Worm (Caenorhabditis elegans): ENCODE measurements around the gene pkc-3.

Gene pkc-3

ce11 chrII:5414040-5414439 lies 34.2 kb downstream of the pkc-3 start, which contains the start of the genes EEED8.14 and EEED8.3:
TSS of gene EEED8.14 (minus strand) at chrII:5414052.
TSS of gene EEED8.3 (plus strand) at chrII:5414276.
- TF ChIP-seq nfya-2 (GFP tag; IDR thresholded peaks at IDR 0.05) = no peak
- TF ChIP-seq T26A5.8 (tag; optimal IDR thresholded peaks at IDR 0.05) = no peak
- no peak for TF ChIP-seq unc-62 (GFP tag; optimal IDR thresholded peaks at IDR 0.05)
- peak; percentile 85 for TF ChIP-seq F33H1.4 (GFP tag; IDR thresholded peaks at IDR 0.05)
- no peak for TF ChIP-seq let-526 (GFP tag; IDR thresholded peaks at IDR 0.05)
- no peak for TF ChIP-seq F39B2.1 (GFP tag; IDR thresholded peaks at IDR 0.05)
- no peak for TF ChIP-seq rpc-1 (optimal IDR thresholded peaks at IDR 0.05)
- no peak for TF ChIP-seq rpc-1 (tag; optimal IDR thresholded peaks at IDR 0.05)
- TF ChIP-seq fkh-3 (tag; optimal IDR thresholded peaks at IDR 0.05) = no peak
- TF ChIP-seq madf-6 (GFP tag; IDR thresholded peaks at IDR 0.05) = peak; percentile 80
- no peak for TF ChIP-seq somi-1 (GFP tag; optimal IDR thresholded peaks at IDR 0.05)
- TF ChIP-seq C06A6.2 (GFP tag; conservative IDR thresholded peaks at IDR 0.05) = no peak
- TF ChIP-seq xnd-1 (tag; optimal IDR thresholded peaks at IDR 0.05) = peak; percentile 80
- peak; percentile 61 for TF ChIP-seq madf-8 (GFP tag; conservative IDR thresholded peaks at IDR 0.05)
- no peak for TF ChIP-seq lin-40 (tag; optimal IDR thresholded peaks at IDR 0.05)
- no peak for TF ChIP-seq ceh-58 (GFP tag; IDR thresholded peaks at IDR 0.05)
- TF ChIP-seq die-1 (tag; optimal IDR thresholded peaks at IDR 0.05) = no peak
- TF ChIP-seq ceh-27 (GFP tag; optimal IDR thresholded peaks at IDR 0.05) = no peak
- TF ChIP-seq hsf-1 (GFP tag; IDR thresholded peaks at IDR 0.05) = no peak
- peak; percentile 0 for TF ChIP-seq snpc-1.3 (tag; optimal IDR thresholded peaks at IDR 0.05; ENCODE audit: insufficient read depth)
- TF ChIP-seq lin-54 (GFP tag; optimal IDR thresholded peaks at IDR 0.05) = peak; percentile 13
- peak; percentile 90 for TF ChIP-seq lsl-1 (GFP tag; optimal IDR thresholded peaks at IDR 0.05)
- no peak for TF ChIP-seq unc-130 (GFP tag; optimal IDR thresholded peaks at IDR 0.05)
- TF ChIP-seq attf-5 (GFP tag; optimal IDR thresholded peaks at IDR 0.05) = no peak
- no peak for TF ChIP-seq ztf-28 (GFP tag; IDR thresholded peaks at IDR 0.05)
- TF ChIP-seq aptf-2 (GFP tag; conservative IDR thresholded peaks at IDR 0.05) = no peak
- TF ChIP-seq zim-3 (tag; optimal IDR thresholded peaks at IDR 0.05) = no peak

ce11 chrII:5416204-5416764 lies 36.5 kb downstream of the pkc-3 start, which contains the start of gene EEED8.2:
TSS of gene EEED8.2 (plus strand) at chrII:5416714.
- no peak for TF ChIP-seq egl-44 (GFP tag; IDR thresholded peaks at IDR 0.05)
- TF ChIP-seq K11D2.4 (GFP tag; IDR thresholded peaks at IDR 0.05) = no peak
- no peak for TF ChIP-seq zim-3 (tag; optimal IDR thresholded peaks at IDR 0.05)
- no peak for TF ChIP-seq ceh-27 (GFP tag; optimal IDR thresholded peaks at IDR 0.05)
- TF ChIP-seq madf-8 (GFP tag; conservative IDR thresholded peaks at IDR 0.05) = no peak
- no peak for TF ChIP-seq rec-8 (tag; optimal IDR thresholded peaks at IDR 0.05)
- no peak for TF ChIP-seq gei-17 (GFP tag; optimal IDR thresholded peaks at IDR 0.05)
- no peak for TF ChIP-seq F57C9.4 (tag; optimal IDR thresholded peaks at IDR 0.05)
- no peak for TF ChIP-seq nfya-2 (GFP tag; IDR thresholded peaks at IDR 0.05)
- TF ChIP-seq ztf-3 (GFP tag; optimal IDR thresholded peaks at IDR 0.05) = no peak
- no peak for TF ChIP-seq ceh-91 (GFP tag; IDR thresholded peaks at IDR 0.05)

ce11 chrII:5417905-5418304 lies 38.1 kb downstream of the pkc-3 start:
- TF ChIP-seq F57C9.4 (tag; optimal IDR thresholded peaks at IDR 0.05) = no peak
- no peak for TF ChIP-seq pbrm-1 (GFP tag; IDR thresholded peaks at IDR 0.05)
- no peak for TF ChIP-seq hlh-26 (GFP tag; conservative IDR thresholded peaks at IDR 0.05)
- TF ChIP-seq lsl-1 (GFP tag; optimal IDR thresholded peaks at IDR 0.05) = no peak
- no peak for TF ChIP-seq ztf-6 (GFP tag; IDR thresholded peaks at IDR 0.05)
- TF ChIP-seq unc-62 (GFP tag; optimal IDR thresholded peaks at IDR 0.05) = no peak
- TF ChIP-seq F33H1.4 (GFP tag; IDR thresholded peaks at IDR 0.05) = no peak
- no peak for TF ChIP-seq F10E7.11 (tag; optimal IDR thresholded peaks at IDR 0.05)
